Fruit fly (Drosophila melanogaster) whole organism, embryonic: ENCODE data around the gene Fgop2.

Source experiments
- Asciz ChIP-seq: fragments of 200-800 bp; sonication (Bioruptor generic); optimal IDR thresholded peaks from 2 replicates; lab custom pipeline; 2017; ENCODE audit warnings: missing biosample characterization, mild to moderate bottlenecking, missing genetic modification characterization, missing genetic modification reagents
- BEAF-32 ChIP-seq: fragments of 200-800 bp; sonication (Bioruptor generic); optimal IDR thresholded peaks from 3 replicates; lab custom pipeline; 2017; ENCODE audit warnings: missing biosample characterization, missing genetic modification characterization, mild to moderate bottlenecking, moderate library complexity, missing genetic modification reagents
- C15 ChIP-seq: fragments of 200-800 bp; sonication (Bioruptor generic); IDR thresholded peaks from 3 replicates; pipeline ENCODE4 v1.3.6; 2022; ENCODE audit warnings: missing biosample characterization, missing genetic modification characterization
- CG10274 ChIP-seq: fragments of 200-800 bp; sonication (Bioruptor generic); optimal IDR thresholded peaks from 3 replicates; lab custom pipeline; 2017; ENCODE audit warnings: missing biosample characterization, mild to moderate bottlenecking, missing genetic modification characterization
- CG11696 ChIP-seq: fragments of 200-800 bp; sonication (Bioruptor generic); IDR thresholded peaks from 2 replicates; pipeline ENCODE4 v1.3.6; 2022; ENCODE audit warnings: missing biosample characterization, missing genetic modification characterization
- CG12071 ChIP-seq: fragments of 200-800 bp; sonication (Bioruptor generic); optimal IDR thresholded peaks from 3 replicates; lab custom pipeline; 2018; ENCODE audit warnings: missing biosample characterization, mild to moderate bottlenecking, missing genetic modification characterization
- CG13296 ChIP-seq: fragments of 200-800 bp; sonication (Bioruptor generic); optimal IDR thresholded peaks from 3 replicates; lab custom pipeline; 2018; ENCODE audit warnings: missing biosample characterization, mild to moderate bottlenecking, missing genetic modification characterization
- CG13894 ChIP-seq: fragments of 200-800 bp; sonication (Bioruptor generic); optimal IDR thresholded peaks from 3 replicates; lab custom pipeline; 2018; ENCODE audit warnings: missing biosample characterization, mild to moderate bottlenecking, missing genetic modification characterization, moderate library complexity
- CG1603 ChIP-seq: fragments of 200-800 bp; sonication (Bioruptor generic); optimal IDR thresholded peaks from 2 replicates; lab custom pipeline; 2019; ENCODE audit warnings: missing biosample characterization, mild to moderate bottlenecking, missing genetic modification characterization, moderate library complexity
- CG17186 ChIP-seq: fragments of 200-800 bp; sonication (Bioruptor generic); optimal IDR thresholded peaks from 3 replicates; lab custom pipeline; 2017; ENCODE audit warnings: missing biosample characterization, missing genetic modification reagents, missing genetic modification characterization
- CG2199 ChIP-seq: fragments of 200-800 bp; sonication (Bioruptor generic); IDR thresholded peaks from 3 replicates; pipeline ENCODE4 v1.3.6; 2022; ENCODE audit warnings: missing biosample characterization, missing genetic modification characterization
- CG2712 ChIP-seq: fragments of 200-800 bp; optimal IDR thresholded peaks from 3 replicates; lab custom pipeline; 2019; ENCODE audit warnings: missing biosample characterization, mild to moderate bottlenecking, missing genetic modification characterization, moderate library complexity
- CG32767 ChIP-seq: fragments of 200-800 bp; sonication (Bioruptor generic); IDR thresholded peaks from 2 replicates; pipeline ENCODE4 v1.3.6; 2022; ENCODE audit warnings: missing biosample characterization, missing genetic modification characterization
- CG34224 ChIP-seq: fragments of 200-800 bp; sonication (Bioruptor generic); IDR thresholded peaks from 3 replicates; pipeline ENCODE4 v1.3.6; 2022; ENCODE audit warnings: missing biosample characterization, missing genetic modification characterization; ENCODE audit not compliant: partially characterized antibody
- CG34376 ChIP-seq: fragments of 200-800 bp; sonication (Bioruptor generic); optimal IDR thresholded peaks from 2 replicates; lab custom pipeline; 2018; ENCODE audit warnings: missing biosample characterization, mild to moderate bottlenecking, missing genetic modification characterization
- CG3726 ChIP-seq: fragments of 200-800 bp; sonication (Bioruptor generic); IDR thresholded peaks from 3 replicates; pipeline ENCODE4, ENCODE4 v1.3.6; 2022; ENCODE audit warnings: missing biosample characterization, missing genetic modification characterization
- CG7372 ChIP-seq: fragments of 200-800 bp; sonication (Bioruptor generic); IDR thresholded peaks from 2 replicates; pipeline ENCODE4 v1.3.6; 2022; ENCODE audit warnings: missing biosample characterization, missing genetic modification characterization
- CG7987 ChIP-seq: fragments of 200-800 bp; sonication (Bioruptor generic); optimal IDR thresholded peaks from 2 replicates; lab custom pipeline; 2018; ENCODE audit warnings: missing biosample characterization, mild to moderate bottlenecking, missing genetic modification characterization, moderate library complexity
- CG8281 ChIP-seq: fragments of 200-800 bp; sonication (Bioruptor generic); optimal IDR thresholded peaks from 2 replicates; lab custom pipeline; 2018; ENCODE audit warnings: missing biosample characterization, mild to moderate bottlenecking, missing genetic modification characterization, moderate library complexity
- CG8765 ChIP-seq: fragments of 200-800 bp; sonication (Bioruptor generic); IDR thresholded peaks from 2 replicates; pipeline ENCODE4 v1.3.6; 2022; ENCODE audit warnings: missing biosample characterization, missing genetic modification characterization
- CG8944 ChIP-seq: fragments of 200-800 bp; sonication (Bioruptor generic); optimal IDR thresholded peaks from 3 replicates; lab custom pipeline; 2016; ENCODE audit warnings: missing biosample characterization, missing genetic modification characterization
- Deaf1 ChIP-seq: fragments of 200-800 bp; optimal IDR thresholded peaks from 3 replicates; lab custom pipeline; 2019; ENCODE audit warnings: missing biosample characterization, mild to moderate bottlenecking, missing genetic modification characterization, moderate library complexity
- Dek ChIP-seq: fragments of 200-800 bp; sonication (Bioruptor generic); optimal IDR thresholded peaks from 3 replicates; lab custom pipeline; 2019; ENCODE audit warnings: missing biosample characterization, mild to moderate bottlenecking, missing genetic modification characterization, moderate library complexity
- Dip3 ChIP-seq: fragments of 200-800 bp; sonication (Bioruptor generic); optimal IDR thresholded peaks from 3 replicates; lab custom pipeline; 2016; ENCODE audit warnings: missing biosample characterization, missing genetic modification characterization
- Dll ChIP-seq: fragments of 200-800 bp; sonication (Bioruptor generic); IDR thresholded peaks from 4 replicates; pipeline ENCODE4 v1.3.6; 2022; ENCODE audit warnings: missing biosample characterization, missing genetic modification characterization; ENCODE audit not compliant: partially characterized antibody
- HLH54F ChIP-seq: fragments of 200-800 bp; sonication (Bioruptor generic); optimal IDR thresholded peaks from 3 replicates; lab custom pipeline; 2016; ENCODE audit warnings: missing biosample characterization, missing genetic modification characterization
- HmgZ ChIP-seq: fragments of 200-800 bp; sonication (Bioruptor generic); optimal IDR thresholded peaks from 2 replicates; lab custom pipeline; 2018; ENCODE audit warnings: missing biosample characterization, mild to moderate bottlenecking, missing genetic modification characterization
- Med ChIP-seq: fragments of 200-800 bp; sonication (Bioruptor generic); peaks from one replicate; lab custom pipeline; 2016; ENCODE audit warnings: missing biosample characterization, missing genetic modification characterization, mild to moderate bottlenecking, inconsistent platforms, moderate library complexity
- Mrtf ChIP-seq: fragments of 200-800 bp; sonication (Bioruptor generic); IDR thresholded peaks from 3 replicates; pipeline ENCODE4 v1.3.6; 2022; ENCODE audit warnings: missing biosample characterization, missing genetic modification characterization
- Neu2 ChIP-seq: fragments of 200-800 bp; sonication (Bioruptor generic); optimal IDR thresholded peaks from 3 replicates; lab custom pipeline; 2016; ENCODE audit warnings: missing biosample characterization, missing genetic modification characterization, borderline replicate concordance
- PHDP ChIP-seq: fragments of 200-800 bp; sonication (Bioruptor generic); optimal IDR thresholded peaks from 3 replicates; lab custom pipeline; 2018; ENCODE audit warnings: missing biosample characterization, mild to moderate bottlenecking, missing genetic modification characterization, moderate library complexity
- Ssrp ChIP-seq: fragments of 200-800 bp; sonication (Bioruptor generic); optimal IDR thresholded peaks from 2 replicates; lab custom pipeline; 2018; ENCODE audit warnings: missing biosample characterization, mild to moderate bottlenecking, missing genetic modification characterization, moderate library complexity
- Stat92E ChIP-seq, 3 experiments: fragments of >200 bp in 2 of 3; fragments of 200-800 bp in 1 of 3; sonication (Bioruptor generic) in 1 of 3; optimal IDR thresholded peaks; 2 replicates each; lab custom pipeline; 2017 to 2019; ENCODE audit warnings: missing biosample characterization in 3 of 3, missing genetic modification characterization in 3 of 3, mild to moderate bottlenecking in 1 of 3, moderate library complexity in 1 of 3
- Vsx1 ChIP-seq: fragments of 200-800 bp; sonication (Bioruptor generic); optimal IDR thresholded peaks from 2 replicates; lab custom pipeline; 2017; ENCODE audit warnings: missing biosample characterization, mild to moderate bottlenecking, missing genetic modification characterization, missing genetic modification reagents
- bigmax ChIP-seq: fragments of 200-800 bp; sonication (Bioruptor generic); optimal IDR thresholded peaks from 2 replicates; lab custom pipeline; 2018; ENCODE audit warnings: missing biosample characterization, mild to moderate bottlenecking, missing genetic modification characterization
- chm ChIP-seq: fragments of 200-800 bp; sonication (Bioruptor generic); IDR thresholded peaks from 2 replicates; pipeline ENCODE4 v1.3.6; 2022; ENCODE audit warnings: missing biosample characterization, missing genetic modification characterization
- crol ChIP-seq: fragments of 200-800 bp; sonication (Bioruptor generic); IDR thresholded peaks from 2 replicates; pipeline ENCODE4 v1.3.6; 2022; ENCODE audit warnings: missing biosample characterization, missing genetic modification characterization
- cwo ChIP-seq: fragments of 200-800 bp; sonication (Bioruptor generic); optimal IDR thresholded peaks from 3 replicates; lab custom pipeline; 2017; ENCODE audit warnings: missing biosample characterization, missing genetic modification characterization, mild to moderate bottlenecking, moderate library complexity, missing genetic modification reagents
- dan ChIP-seq: fragments of 200-800 bp; sonication (Bioruptor generic); IDR thresholded peaks from 2 replicates; pipeline ENCODE4 v1.3.6; 2022; ENCODE audit warnings: missing biosample characterization, missing genetic modification characterization
- dm ChIP-seq: fragments of 200-800 bp; sonication (Bioruptor generic); optimal IDR thresholded peaks from 3 replicates; lab custom pipeline; 2016; ENCODE audit warnings: missing biosample characterization, missing genetic modification characterization
- hth ChIP-seq: fragments of >200 bp; optimal IDR thresholded peaks from 2 replicates; lab custom pipeline; 2017; ENCODE audit warnings: inconsistent platforms
- nerfin-1 ChIP-seq: fragments of 200-800 bp; sonication (Bioruptor generic); optimal IDR thresholded peaks from 3 replicates; lab custom pipeline; 2019; ENCODE audit warnings: missing biosample characterization, mild to moderate bottlenecking, missing genetic modification characterization, moderate library complexity
- nom ChIP-seq: fragments of 200-800 bp; sonication (Bioruptor generic); optimal IDR thresholded peaks from 2 replicates; lab custom pipeline; 2017; ENCODE audit warnings: missing biosample characterization, missing genetic modification characterization, mild to moderate bottlenecking, moderate library complexity, missing genetic modification reagents
- pzg ChIP-seq: fragments of 200-800 bp; sonication (Bioruptor generic); optimal IDR thresholded peaks from 3 replicates; lab custom pipeline; 2018; ENCODE audit warnings: missing biosample characterization, mild to moderate bottlenecking, missing genetic modification characterization, moderate library complexity
- ro ChIP-seq: fragments of 200-800 bp; sonication (Bioruptor generic); IDR thresholded peaks from 2 replicates; pipeline ENCODE4 v1.3.6; 2022; ENCODE audit warnings: missing biosample characterization, missing genetic modification characterization
- row ChIP-seq: fragments of 200-800 bp; sonication (Bioruptor generic); IDR thresholded peaks from 3 replicates; pipeline ENCODE4 v1.3.6; 2022; ENCODE audit warnings: missing biosample characterization, missing genetic modification characterization
- sc ChIP-seq, 3 experiments: fragments of >200 bp in 2 of 3; fragments of 200-800 bp in 1 of 3; sonication (Bioruptor generic) in 1 of 3; optimal IDR thresholded peaks; 2 replicates in 2 of 3; 3 replicates in 1 of 3; lab custom pipeline; 2017; ENCODE audit warnings: mild to moderate bottlenecking in 1 of 3, missing biosample characterization in 1 of 3, missing genetic modification characterization in 1 of 3, missing genetic modification reagents in 1 of 3
- sens ChIP-seq: fragments of 200-800 bp; sonication (Bioruptor generic); peaks from one replicate; lab custom pipeline; 2016; ENCODE audit warnings: missing biosample characterization, missing genetic modification characterization
- tgo ChIP-seq: fragments of 200-800 bp; sonication (Bioruptor generic); IDR thresholded peaks from 3 replicates; pipeline ENCODE4 v1.3.6; 2022; ENCODE audit warnings: missing biosample characterization, missing genetic modification characterization
- unpg ChIP-seq: fragments of 200-800 bp; sonication (Bioruptor generic); optimal IDR thresholded peaks from 3 replicates; lab custom pipeline; 2018; ENCODE audit warnings: missing biosample characterization, mild to moderate bottlenecking, missing genetic modification characterization, moderate library complexity

The Fgop2 gene

DNA sequence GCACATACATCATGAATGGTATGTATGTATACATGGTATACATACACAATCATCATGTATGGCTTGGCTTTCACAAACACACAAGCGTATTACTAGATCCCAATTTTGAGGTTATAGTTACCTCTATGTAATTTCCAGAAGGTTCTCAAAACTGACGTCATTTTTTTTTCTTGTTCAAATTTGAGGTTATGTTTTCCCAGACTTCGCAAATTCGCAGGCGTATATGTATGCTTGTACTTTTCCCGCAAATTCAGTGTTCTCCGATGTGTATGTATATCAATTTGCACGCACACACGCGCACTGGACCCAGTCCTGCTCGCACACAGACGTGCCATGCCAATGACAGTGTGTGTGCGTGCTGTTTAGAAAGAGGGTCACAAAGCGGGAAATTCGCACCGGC, 21.2 kb upstream of the Fgop2 start (continued):
- TF ChIP-seq dan (no peak), Dek (no peak), Dip3 (no peak), CG11696 (GFP tag; lab: Robert Waterston, UW) (no peak), CG8281 (tag; lab: Kevin White, UChicago) (no peak), CG2199 (0 out of 3 replicates have a peak, but pooled peaks have one; percentile 54), Neu2 (GFP tag; lab: Kevin White, UChicago) (no peak), ro (GFP tag; lab: Robert Waterston, UW) (no peak), CG12071 (GFP tag; lab: Kevin White, UChicago) (no peak), CG7987 (GFP tag; lab: Kevin White, UChicago) (no peak), hth (lab: Kevin White, UChicago) (no peak), unpg (no peak), cwo (GFP tag; lab: Kevin White, UChicago) (no peak), CG10274 (GFP tag; lab: Kevin White, UChicago) (no peak), CG8765 (GFP tag; lab: Robert Waterston, UW) (0 out of 2 replicates have a peak, but pooled peaks have one; percentile 9), CG13894 (tag; lab: Kevin White, UChicago) (peak; percentile 63), CG3726 (no peak), Asciz (no peak), tgo (GFP tag; lab: Robert Waterston, UW) (no peak), Ssrp (no peak), sc (optimal IDR thresholded peaks at IDR 0.05; lab: Kevin White, UChicago) (no peak), sc (GFP tag; optimal IDR thresholded peaks at IDR 0.05; lab: Kevin White, UChicago) (no peak), C15 (0 out of 3 replicates have a peak, but pooled peaks have one; percentile 23), CG13296 (GFP tag; lab: Kevin White, UChicago) (peak; percentile 9), CG2712 (no peak), BEAF-32 (GFP tag; lab: Kevin White, UChicago) (no peak), sens (GFP tag; lab: Kevin White, UChicago) (peak; percentile 48), nerfin-1 (tag; lab: Kevin White, UChicago) (peak; percentile 7), PHDP (tag; lab: Kevin White, UChicago) (no peak), CG1603 (tag; lab: Kevin White, UChicago) (no peak), CG34224 (GFP tag; lab: Robert Waterston, UW) (peak; percentile 26; the same call in 1 of the 3 replicates), CG34376 (GFP tag; lab: Kevin White, UChicago) (peak; percentile 9), Mrtf (no peak), CG17186 (GFP tag; lab: Kevin White, UChicago) (no peak), CG32767 (GFP tag; lab: Robert Waterston, UW) (peak; percentile 95), HmgZ (tag; lab: Kevin White, UChicago) (no peak), Dll (GFP tag; lab: Robert Waterston, UW) (no peak), nom (GFP tag; lab: Kevin White, UChicago) (peak; percentile 55), chm (GFP tag; lab: Robert Waterston, UW) (peak; percentile 40; the same call in 1 of the 2 replicates), CG7372 (GFP tag; lab: Robert Waterston, UW) (no peak), Med (GFP tag; lab: Kevin White, UChicago) (peak; percentile 43), bigmax (GFP tag; lab: Kevin White, UChicago) (peak; percentile 97), crol (GFP tag; lab: Robert Waterston, UW) (no peak), dm (GFP tag; lab: Kevin White, UChicago) (no peak), pzg (peak; percentile 10), Deaf1 (tag; lab: Kevin White, UChicago) (no peak), CG8944 (GFP tag; lab: Kevin White, UChicago) (no peak), HLH54F (GFP tag; lab: Kevin White, UChicago) (no peak), Vsx1 (GFP tag; lab: Kevin White, UChicago) (no peak), row (GFP tag; lab: Robert Waterston, UW) (peak; percentile 20; the same call in 1 of the 3 replicates), Stat92E (GFP tag; optimal IDR thresholded peaks at IDR 0.05; lab: Kevin White, UChicago) (no peak)
